Worm (Caenorhabditis elegans) whole organism, early embryonic: ENCODE measurements around the gene fbf-2.

ENCODE experiments used
- B0310.2 ChIP-seq: sonication (generic microtip); optimal IDR thresholded peaks from 2 replicates; lab custom pipeline; 2016; ENCODE audit warnings: mild to moderate bottlenecking, missing genetic modification characterization, missing compliant biosample characterization
- F13C5.2 ChIP-seq: sonication (generic microtip); optimal IDR thresholded peaks from 2 replicates; lab custom pipeline; 2017; ENCODE audit warnings: mild to moderate bottlenecking, missing genetic modification characterization, inconsistent platforms, missing compliant biosample characterization
- aly-1 ChIP-seq: sonication (generic microtip); optimal IDR thresholded peaks from 2 replicates; lab custom pipeline; 2016; ENCODE audit warnings: missing genetic modification characterization, missing compliant biosample characterization
- ama-1 ChIP-seq: fragments of 150-350 bp; optimal IDR thresholded peaks from 2 replicates; lab custom pipeline; 2014
- ceh-13 ChIP-seq: fragments of 200-800 bp; sonication (Bioruptor generic); optimal IDR thresholded peaks from 2 replicates; lab custom pipeline; 2018; ENCODE audit warnings: mild to moderate bottlenecking, missing genetic modification characterization, missing compliant biosample characterization
- ceh-36 ChIP-seq: sonication (generic microtip); optimal IDR thresholded peaks from 2 replicates; lab custom pipeline; 2016; ENCODE audit warnings: missing genetic modification characterization, inconsistent platforms, missing compliant biosample characterization
- ets-7 ChIP-seq: sonication (generic microtip); optimal IDR thresholded peaks from 2 replicates; lab custom pipeline; 2016; ENCODE audit warnings: missing genotype, missing genetic modification characterization, missing compliant biosample characterization
- flt-1 ChIP-seq: fragments of 200-800 bp; sonication (Bioruptor generic); IDR thresholded peaks from 2 replicates; pipeline ENCODE4 v1.3.6; 2022; ENCODE audit warnings: missing genetic modification characterization, missing compliant biosample characterization
- hmbx-1 ChIP-seq: sonication (generic microtip); optimal IDR thresholded peaks from 2 replicates; lab custom pipeline; 2016; ENCODE audit warnings: mild to moderate bottlenecking, missing genetic modification characterization, missing compliant biosample characterization
- hmg-4 ChIP-seq: fragments of 200-800 bp; sonication (Bioruptor generic); optimal IDR thresholded peaks from 2 replicates; lab custom pipeline; 2018; ENCODE audit warnings: mild to moderate bottlenecking, missing genetic modification characterization, missing compliant biosample characterization
- hnd-1 ChIP-seq: sonication (generic microtip); optimal IDR thresholded peaks from 2 replicates; lab custom pipeline; 2016; ENCODE audit warnings: missing genetic modification characterization, missing compliant biosample characterization
- pes-1 ChIP-seq: fragments of 200-800 bp; sonication (Bioruptor generic); IDR thresholded peaks from 2 replicates; pipeline ENCODE4 v1.3.6; 2022; ENCODE audit warnings: missing genetic modification reagents, missing genetic modification characterization, missing compliant biosample characterization
- scrt-1 ChIP-seq: fragments of 200-800 bp; sonication (Bioruptor generic); IDR thresholded peaks from 2 replicates; pipeline ENCODE4 v1.3.6; 2022; ENCODE audit warnings: missing genetic modification characterization, missing compliant biosample characterization
- sea-1 ChIP-seq: fragments of 200-800 bp; sonication (Bioruptor generic); conservative IDR thresholded peaks from 2 replicates; pipeline ENCODE4 v1.3.6; 2022; ENCODE audit warnings: missing genetic modification characterization, missing compliant biosample characterization
- tbx-11 ChIP-seq: fragments of 200-800 bp; sonication (Bioruptor generic); IDR thresholded peaks from 2 replicates; pipeline ENCODE4 v1.3.6; 2022; ENCODE audit warnings: missing genetic modification characterization, missing compliant biosample characterization
- tbx-37 ChIP-seq: fragments of 200-800 bp; sonication (Bioruptor generic); conservative IDR thresholded peaks from 2 replicates; pipeline ENCODE4 v1.3.6; 2022; ENCODE audit warnings: missing genetic modification reagents, missing genetic modification characterization, missing compliant biosample characterization
- tra-4 ChIP-seq: sonication (generic microtip); optimal IDR thresholded peaks from 2 replicates; lab custom pipeline; 2017; ENCODE audit warnings: missing genetic modification characterization, missing compliant biosample characterization

fbf-2 gene

ce11 chrII:6067066-6067465, 24.2 kb downstream of the fbf-2 start, which contains the start of gene H12I13.1:
Gene H12I13.1, minus strand, starts transcription at chrII:6067166.
- TF ChIP-seq ets-7 (tag; lab: Kevin White, UChicago): no peak
- TF ChIP-seq hmg-4 (GFP tag; lab: Kevin White, UChicago): no peak
- no peak for TF ChIP-seq tbx-37 (GFP tag; lab: Robert Waterston, UW)
- TF ChIP-seq hnd-1 (tag; lab: Kevin White, UChicago): no peak
- no peak for TF ChIP-seq B0310.2
- TF ChIP-seq sea-1: no peak
- no peak for TF ChIP-seq scrt-1
- no peak for TF ChIP-seq tra-4 (tag; lab: Kevin White, UChicago)
- no peak for TF ChIP-seq ceh-36 (tag; lab: Kevin White, UChicago)
- no peak for TF ChIP-seq pes-1 (GFP tag; lab: Robert Waterston, UW)
- no peak for TF ChIP-seq aly-1 (tag; lab: Kevin White, UChicago)
- TF ChIP-seq hmbx-1 (tag; lab: Kevin White, UChicago): no peak
- no peak for TF ChIP-seq F13C5.2
- TF ChIP-seq ama-1 (lab: Kevin White, UChicago): no peak
- no peak for TF ChIP-seq flt-1 (GFP tag; lab: Robert Waterston, UW)
- TF ChIP-seq ceh-13 (GFP tag; lab: Kevin White, UChicago): no peak
- TF ChIP-seq tbx-11 (GFP tag; lab: Robert Waterston, UW): no peak

ce11 chrII:6061495-6061894, 29.8 kb downstream of the fbf-2 start:
- TF ChIP-seq tbx-37 (GFP tag; lab: Robert Waterston, UW) (peak; percentile 91), ceh-13 (GFP tag; lab: Kevin White, UChicago) (no peak)

- TF ChIP-seq F13C5.2 (peak; percentile 9), ceh-36 (tag; lab: Kevin White, UChicago) (no peak), tbx-11 (GFP tag; lab: Robert Waterston, UW) (0 out of 2 replicates have a peak, but pooled peaks have one; percentile 26)
These were observed 35.4 kb downstream of the fbf-2 start, which contains the start of gene R12C12.7 for ce11 chrII:6055927-6056326. Gene R12C12.7, minus strand, starts transcription at chrII:6055985.

- TF ChIP-seq flt-1 (GFP tag; lab: Robert Waterston, UW) (no peak), hmbx-1 (tag; lab: Kevin White, UChicago) (no peak), scrt-1 (no peak), aly-1 (tag; lab: Kevin White, UChicago) (no peak), ets-7 (tag; lab: Kevin White, UChicago) (no peak), tbx-37 (GFP tag; lab: Robert Waterston, UW) (no peak), B0310.2 (no peak), ceh-13 (GFP tag; lab: Kevin White, UChicago) (no peak), tra-4 (tag; lab: Kevin White, UChicago) (no peak), hnd-1 (tag; lab: Kevin White, UChicago) (no peak), sea-1 (no peak), ama-1 (lab: Kevin White, UChicago) (no peak)
These were observed 41.2 kb downstream of the fbf-2 start, which contains the start of gene gldc-1 for ce11 chrII:6050120-6050519. Gene gldc-1, plus strand, starts transcription at chrII:6050420.

- no peak for TF ChIP-seq pes-1 (GFP tag; lab: Robert Waterston, UW)
- TF ChIP-seq ets-7 (tag; lab: Kevin White, UChicago): no peak
- TF ChIP-seq aly-1 (tag; lab: Kevin White, UChicago): no peak
- TF ChIP-seq tra-4 (tag; lab: Kevin White, UChicago): no peak
- no peak for TF ChIP-seq F13C5.2
- no peak for TF ChIP-seq B0310.2
- TF ChIP-seq ama-1 (lab: Kevin White, UChicago): no peak
- TF ChIP-seq hmbx-1 (tag; lab: Kevin White, UChicago): no peak
- TF ChIP-seq tbx-37 (GFP tag; lab: Robert Waterston, UW): no peak
- no peak for TF ChIP-seq hmg-4 (GFP tag; lab: Kevin White, UChicago)
These were observed 41.7 kb downstream of the fbf-2 start for ce11 chrII:6049546-6049945.

ce11 chrII:6047639-6048159, 43.6 kb downstream of the fbf-2 start, which contains the start of the genes R12C12.6 and ran-5:
Gene R12C12.6, minus strand, starts transcription at chrII:6047867.
Gene ran-5, plus strand, starts transcription at chrII:6048109.
- TF ChIP-seq ama-1 (lab: Kevin White, UChicago) (no peak), tra-4 (tag; lab: Kevin White, UChicago) (no peak), hnd-1 (tag; lab: Kevin White, UChicago) (no peak), sea-1 (no peak), tbx-11 (GFP tag; lab: Robert Waterston, UW) (no peak), ets-7 (tag; lab: Kevin White, UChicago) (no peak), pes-1 (GFP tag; lab: Robert Waterston, UW) (no peak; the same call in 1 of the 2 replicates), F13C5.2 (peak; percentile 71), B0310.2 (no peak), tbx-37 (GFP tag; lab: Robert Waterston, UW) (0 out of 2 replicates have a peak, but pooled peaks have one; percentile 13), aly-1 (tag; lab: Kevin White, UChicago) (no peak), scrt-1 (no peak), ceh-36 (tag; lab: Kevin White, UChicago) (peak; percentile 55), hmbx-1 (tag; lab: Kevin White, UChicago) (no peak), flt-1 (GFP tag; lab: Robert Waterston, UW) (peak; percentile 70), ceh-13 (GFP tag; lab: Kevin White, UChicago) (no peak), hmg-4 (GFP tag; lab: Kevin White, UChicago) (no peak)

ce11 chrII:6046023-6046631, 45.2 kb downstream of the fbf-2 start:
- TF ChIP-seq hmbx-1 (tag; lab: Kevin White, UChicago) (no peak), B0310.2 (no peak), ets-7 (tag; lab: Kevin White, UChicago) (no peak), aly-1 (tag; lab: Kevin White, UChicago) (no peak), ceh-36 (tag; lab: Kevin White, UChicago) (no peak), F13C5.2 (no peak), sea-1 (no peak), tbx-11 (GFP tag; lab: Robert Waterston, UW) (no peak), hmg-4 (GFP tag; lab: Kevin White, UChicago) (no peak), ama-1 (lab: Kevin White, UChicago) (no peak), tbx-37 (GFP tag; lab: Robert Waterston, UW) (no peak), scrt-1 (no peak), pes-1 (GFP tag; lab: Robert Waterston, UW) (no peak), hnd-1 (tag; lab: Kevin White, UChicago) (no peak), flt-1 (GFP tag; lab: Robert Waterston, UW) (no peak), ceh-13 (GFP tag; lab: Kevin White, UChicago) (no peak)
